Fruit fly (Drosophila melanogaster): ENCODE measurements around the gene lin-52.

The lin-52 gene

DNA sequence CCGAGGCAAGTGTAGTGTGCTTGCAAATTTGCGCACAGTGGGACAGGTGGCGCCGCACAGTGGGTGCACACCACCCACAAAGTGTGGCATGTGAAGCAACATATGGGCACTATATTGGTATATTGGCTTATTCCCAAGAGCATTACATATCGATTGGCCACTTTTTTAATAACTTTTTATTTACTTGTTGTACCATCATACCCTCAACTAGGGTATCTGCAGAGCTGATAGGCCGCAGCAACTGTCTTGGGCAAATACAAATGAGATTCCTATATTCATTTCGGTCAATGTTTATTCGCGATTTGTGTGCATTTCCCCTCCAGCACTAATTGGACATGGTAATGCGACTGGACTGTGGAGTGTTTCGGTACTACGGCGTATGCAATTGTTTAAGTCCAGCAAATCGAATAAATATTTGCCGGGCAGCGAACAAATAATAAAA, 30.0 kb downstream of the lin-52 start:
- TF ChIP-seq CG8478 (optimal IDR thresholded peaks at IDR 0.05) (no peak), CTCF (optimal IDR thresholded peaks at IDR 0.05) (no peak)

DNA sequence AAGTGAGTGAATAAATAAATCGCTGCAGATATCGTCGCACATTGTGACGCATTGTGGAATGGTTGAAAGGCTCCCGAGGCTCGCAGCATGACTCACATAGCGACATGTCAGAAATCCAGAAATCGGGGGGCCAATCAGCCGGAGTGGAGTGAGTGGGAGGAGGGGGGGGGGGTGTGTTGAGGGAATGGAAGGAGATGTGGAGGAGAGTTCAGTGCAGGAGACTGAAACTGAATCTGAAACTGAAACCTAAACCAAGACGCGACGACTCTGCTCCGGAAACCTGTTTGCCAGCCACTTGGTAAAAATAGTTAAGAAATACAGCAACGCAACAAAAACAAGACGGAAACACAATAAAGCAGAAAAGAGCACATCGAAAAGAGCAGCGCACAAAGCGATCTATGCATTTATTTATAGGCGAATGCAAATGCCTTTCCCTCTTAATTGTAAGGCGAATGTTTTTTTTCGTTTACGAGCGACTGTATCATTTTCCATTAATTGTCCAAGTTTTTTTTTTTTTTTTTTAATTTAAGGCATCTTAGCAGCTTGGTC, 30.5 kb downstream of the lin-52 start:
- no peak for TF ChIP-seq CTCF (optimal IDR thresholded peaks at IDR 0.05)
- no peak for TF ChIP-seq CG8478 (optimal IDR thresholded peaks at IDR 0.05)

DNA sequence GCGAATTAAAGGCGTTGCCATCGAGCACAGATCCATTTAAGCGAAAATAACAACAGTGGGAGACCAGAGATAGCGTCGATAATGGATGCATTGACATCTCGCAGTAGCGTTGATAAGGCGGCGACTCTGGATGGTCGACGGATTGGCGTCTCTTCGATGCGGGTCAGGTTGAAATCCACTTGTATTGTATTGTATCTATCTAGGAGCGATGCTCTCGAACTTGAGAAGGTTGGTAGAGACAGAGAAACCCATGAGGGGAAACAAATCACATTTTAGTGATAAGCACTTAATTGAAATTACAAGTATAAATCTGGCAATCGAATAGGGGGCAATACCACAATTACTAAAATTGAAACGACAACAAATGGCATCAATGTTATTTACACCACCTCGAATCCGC, 31.2 kb downstream of the lin-52 start:
- TF ChIP-seq CTCF (optimal IDR thresholded peaks at IDR 0.05) (no peak), CG8478 (optimal IDR thresholded peaks at IDR 0.05) (no peak)

DNA sequence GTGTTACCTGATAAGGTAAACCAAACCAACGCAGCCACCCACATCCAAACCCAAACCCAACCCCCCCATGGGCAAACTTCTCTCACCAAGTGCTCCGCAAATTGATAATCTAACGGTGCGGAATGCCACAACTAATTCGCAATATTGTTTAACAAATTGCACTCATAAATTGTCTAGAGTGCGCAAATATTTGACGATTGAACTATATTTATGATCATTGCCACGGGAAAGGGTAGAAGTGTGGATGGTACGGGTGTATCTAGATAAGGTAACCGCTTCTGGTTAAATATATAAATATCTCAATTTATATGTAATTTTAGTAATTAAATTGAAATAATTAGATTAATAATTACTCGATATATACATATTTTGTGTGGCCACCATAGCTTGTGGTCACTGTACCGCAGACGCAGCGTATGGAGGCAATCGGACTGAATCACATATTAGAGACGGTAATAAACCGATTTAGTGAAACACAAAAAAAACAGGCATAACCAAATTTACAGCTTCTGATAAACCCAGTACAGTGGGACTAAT, 36.2 kb downstream of the lin-52 start:
- TF ChIP-seq CTCF (optimal IDR thresholded peaks at IDR 0.05) = no peak
- no peak for TF ChIP-seq CG8478 (optimal IDR thresholded peaks at IDR 0.05)

DNA sequence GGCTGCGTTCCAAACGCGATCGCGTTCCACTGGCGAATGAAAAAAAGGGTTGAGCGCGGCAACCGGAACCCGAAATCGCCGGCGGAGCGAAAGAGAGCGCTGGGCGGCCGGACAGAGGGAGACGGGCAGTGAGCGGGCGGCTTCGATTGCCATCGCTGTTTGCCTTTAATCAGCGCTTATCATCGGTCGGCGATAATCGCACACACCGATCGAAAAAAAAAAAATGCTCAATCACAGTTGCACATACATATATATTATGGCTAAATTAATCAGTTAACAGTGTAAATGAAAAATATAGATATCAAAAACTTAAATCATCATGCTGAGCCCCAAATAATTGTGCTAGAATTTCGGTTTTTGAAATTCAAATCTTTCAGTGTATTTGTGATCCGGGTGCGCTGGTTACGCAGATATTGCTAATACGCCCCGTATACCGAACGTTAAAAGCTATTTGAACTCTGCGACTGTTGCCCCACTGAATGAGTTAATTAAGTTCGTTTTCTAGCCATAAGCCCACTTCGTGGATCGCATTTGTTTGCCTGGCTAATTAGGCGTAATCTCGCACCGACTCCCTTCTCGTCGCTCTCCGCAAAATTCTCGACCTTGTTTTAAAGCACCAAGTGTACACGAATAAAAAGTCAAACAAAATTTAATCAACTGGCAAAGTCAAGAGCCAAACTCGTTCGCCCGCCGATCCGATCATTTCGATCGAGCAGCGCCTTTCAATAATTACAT, 36.9 kb downstream of the lin-52 start, which contains the start of gene CG33080:
TSS of gene CG33080 (minus strand) at position 38 of the 735 bp plus-strand sequence.
- TF ChIP-seq CTCF (optimal IDR thresholded peaks at IDR 0.05) (no peak), CG8478 (optimal IDR thresholded peaks at IDR 0.05) (no peak)

DNA sequence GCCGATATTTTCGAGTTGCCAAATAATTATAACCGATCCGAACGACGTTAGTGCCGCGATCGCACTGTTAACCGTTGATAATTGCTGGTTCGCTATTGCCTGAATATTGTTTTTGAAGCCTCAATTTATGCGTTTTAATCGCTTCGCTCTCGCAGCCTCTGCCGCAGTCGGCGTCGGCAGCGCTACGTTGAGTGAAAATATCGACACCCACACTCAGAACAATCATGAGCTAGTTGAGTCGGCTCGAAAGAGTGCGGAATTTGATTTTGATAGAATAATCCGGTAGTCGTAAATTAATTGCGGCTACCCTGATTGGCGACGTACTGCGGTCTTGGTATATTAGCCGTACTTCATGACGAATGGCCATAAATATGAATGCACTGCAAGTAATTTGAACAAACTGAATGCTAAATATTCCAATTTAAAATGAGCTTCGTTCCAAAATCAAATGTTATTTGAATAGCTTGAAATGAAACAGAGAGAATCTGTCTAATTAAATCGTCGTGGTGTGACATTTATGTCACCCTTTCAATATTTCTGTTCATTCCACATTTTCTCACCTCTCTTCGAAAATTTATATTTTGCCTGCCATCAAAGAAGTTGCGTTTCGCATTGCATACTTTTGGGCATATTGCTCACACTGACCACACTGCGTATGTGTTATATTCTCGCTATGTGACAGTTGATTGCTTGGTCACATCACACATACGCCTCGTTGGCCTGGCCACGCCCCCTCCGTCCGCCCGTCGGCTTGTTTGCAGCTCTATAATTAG, 39.1 kb downstream of the lin-52 start:
- no peak for TF ChIP-seq CG8478 (optimal IDR thresholded peaks at IDR 0.05)
- no peak for TF ChIP-seq CTCF (optimal IDR thresholded peaks at IDR 0.05)

DNA sequence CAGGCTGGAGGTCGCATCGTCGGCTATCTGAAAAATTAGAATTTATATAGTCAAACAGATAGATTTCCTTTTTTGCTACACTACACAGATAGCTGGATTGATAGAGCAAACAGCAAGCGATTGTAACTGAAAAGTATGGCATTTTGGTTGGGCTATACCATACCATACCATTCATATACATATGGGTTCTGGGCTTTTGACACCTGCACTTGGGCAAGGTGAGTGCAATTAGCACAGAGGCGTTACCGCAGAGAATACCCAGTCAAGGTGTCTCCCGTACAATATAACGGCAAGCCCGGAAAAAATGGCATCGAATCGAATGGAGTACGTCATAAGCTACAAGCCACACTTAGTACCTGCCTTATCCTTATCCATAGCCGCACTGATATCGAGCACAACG, 40.0 kb downstream of the lin-52 start:
- no peak for TF ChIP-seq CG8478 (optimal IDR thresholded peaks at IDR 0.05)
- TF ChIP-seq CTCF (optimal IDR thresholded peaks at IDR 0.05) = no peak

DNA sequence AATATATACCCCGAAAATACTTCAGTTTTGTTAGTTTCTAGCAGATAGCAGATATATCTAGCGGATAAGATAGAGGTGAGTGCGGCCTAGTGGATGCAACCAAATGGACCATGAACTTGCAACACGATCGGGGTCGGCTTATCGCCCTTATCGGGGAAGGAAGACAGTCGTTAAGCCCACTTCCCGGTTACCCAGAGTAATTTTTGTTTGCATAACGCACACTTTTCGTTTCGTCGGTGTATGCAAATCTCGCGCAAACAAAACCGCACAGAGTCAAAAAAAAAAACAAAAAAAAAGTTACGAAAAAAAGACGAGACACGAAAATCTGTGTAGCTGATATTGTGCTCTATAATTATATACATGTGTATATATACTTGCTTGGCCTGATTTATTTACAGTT, 41.8 kb downstream of the lin-52 start:
- TF ChIP-seq CG8478 (optimal IDR thresholded peaks at IDR 0.05) (no peak), CTCF (optimal IDR thresholded peaks at IDR 0.05) (no peak)

DNA sequence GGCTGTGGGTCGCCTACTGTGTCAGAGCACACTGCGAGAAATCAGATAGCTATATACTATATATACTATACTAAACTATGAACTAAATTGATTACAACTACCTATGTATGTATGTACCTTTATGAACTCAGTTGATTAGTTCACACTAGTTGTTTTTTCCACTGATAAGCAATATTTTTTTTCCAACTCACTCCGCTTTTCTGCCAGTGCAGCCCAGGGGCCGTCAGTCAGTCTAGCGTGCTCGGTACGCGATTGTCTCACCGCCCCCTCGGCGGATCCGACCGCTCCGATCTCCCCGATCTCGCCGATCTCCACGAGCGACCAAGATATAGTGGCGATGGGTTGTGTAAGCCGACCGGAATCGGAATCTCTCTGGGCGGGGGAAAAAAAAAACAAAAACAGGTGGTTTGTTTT, 48.9 kb downstream of the lin-52 start:
- no peak for TF ChIP-seq CTCF (optimal IDR thresholded peaks at IDR 0.05)
- no peak for TF ChIP-seq CG8478 (optimal IDR thresholded peaks at IDR 0.05)

DNA sequence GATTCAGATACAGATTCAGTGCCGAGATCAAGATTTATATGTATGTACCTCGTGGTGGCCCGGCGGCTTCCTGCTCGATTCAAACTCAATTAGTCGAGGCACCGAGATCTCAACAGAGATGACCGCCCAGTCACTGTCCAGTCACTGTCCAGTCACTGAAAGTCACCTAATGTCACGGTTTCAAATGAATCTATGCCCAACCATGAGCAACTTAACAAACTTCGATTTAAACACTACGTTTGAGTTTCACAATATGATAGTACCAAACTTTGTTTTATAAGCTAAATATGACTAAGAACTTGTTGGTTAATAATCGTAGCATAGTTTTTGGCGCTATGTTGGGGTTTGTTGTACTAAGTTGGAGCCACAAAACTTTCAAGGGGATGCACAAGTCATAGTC, 49.7 kb downstream of the lin-52 start:
- TF ChIP-seq CG8478 (optimal IDR thresholded peaks at IDR 0.05) (no peak), CTCF (optimal IDR thresholded peaks at IDR 0.05) (no peak)

Data from S2 (cell line).